Fruit fly (Drosophila melanogaster): ENCODE results near the gene CG7560.

CG7560 gene

DNA sequence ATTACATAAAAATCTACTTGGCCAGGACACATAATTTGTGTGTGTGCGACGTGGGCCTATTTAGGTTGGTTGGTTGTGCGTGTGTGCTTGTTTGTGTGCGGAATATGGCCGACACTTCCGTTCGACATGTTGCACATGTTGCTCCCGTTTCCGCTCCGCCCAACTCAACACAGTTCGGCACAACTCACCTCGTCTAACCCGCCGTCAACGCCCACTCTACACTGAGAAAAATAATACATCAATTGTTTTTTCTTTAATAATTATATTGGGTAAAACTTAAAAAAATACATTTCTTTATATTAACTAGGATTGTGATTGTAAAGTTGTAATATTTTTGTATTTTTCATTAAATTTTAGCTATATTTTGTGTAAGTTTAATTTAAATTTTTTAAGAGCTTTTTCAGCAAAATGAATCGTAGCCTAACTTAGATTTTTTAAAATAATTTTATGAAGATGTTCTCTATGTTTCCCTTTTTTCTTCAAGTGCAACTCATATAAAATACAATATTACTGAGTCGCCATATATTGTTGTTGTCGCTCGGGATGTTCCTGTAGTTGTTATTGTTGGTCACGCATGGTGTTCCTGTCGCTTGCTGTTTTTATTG, 26.4 kb upstream of the CG7560 start (continued):
- peak; percentile 21 for TF ChIP-seq Rfx (GFP tag; IDR thresholded peaks at IDR 0.05)
- TF ChIP-seq hb (GFP tag; IDR thresholded peaks at IDR 0.05; ENCODE audit: partially characterized antibody), result no peak
- TF ChIP-seq CG1792 (GFP tag; optimal IDR thresholded peaks at IDR 0.05), result no peak
- no peak for TF ChIP-seq CG18011 (GFP tag; optimal IDR thresholded peaks at IDR 0.05)
- TF ChIP-seq CG15269 (tag; optimal IDR thresholded peaks at IDR 0.05), result peak; percentile 64
- no peak for TF ChIP-seq CG33557 (GFP tag; optimal IDR thresholded peaks at IDR 0.05)
- peak; percentile 66 for TF ChIP-seq CG14710 (tag; optimal IDR thresholded peaks at IDR 0.05)
- TF ChIP-seq CG7786 (GFP tag; optimal IDR thresholded peaks at IDR 0.05), result no peak
- TF ChIP-seq Fer2 (tag; optimal IDR thresholded peaks at IDR 0.05), result no peak
- no peak for TF ChIP-seq Dp (GFP tag; optimal IDR thresholded peaks at IDR 0.05)
- no peak for TF ChIP-seq peb (GFP tag; IDR thresholded peaks at IDR 0.05)
- no peak for TF ChIP-seq pros (GFP tag; optimal IDR thresholded peaks at IDR 0.05)
- TF ChIP-seq chinmo (GFP tag; IDR thresholded peaks at IDR 0.05; ENCODE audit: partially characterized antibody), result no peak
- no peak for TF ChIP-seq CG7963 (GFP tag; IDR thresholded peaks at IDR 0.05; ENCODE audit: partially characterized antibody)
- no peak for TF ChIP-seq bigmax (GFP tag; optimal IDR thresholded peaks at IDR 0.05)
- peak; percentile 55 for TF ChIP-seq CG15601 (tag; optimal IDR thresholded peaks at IDR 0.05)
- no peak for TF ChIP-seq CG11398 (GFP tag; optimal IDR thresholded peaks at IDR 0.05)
- TF ChIP-seq Hsf (GFP tag; optimal IDR thresholded peaks at IDR 0.05), result no peak
- TF ChIP-seq row (GFP tag; IDR thresholded peaks at IDR 0.05), result peak; percentile 46
- TF ChIP-seq Opbp (GFP tag; IDR thresholded peaks at IDR 0.05; ENCODE audit: partially characterized antibody), result no peak
- no peak for TF ChIP-seq CG9215 (GFP tag; IDR thresholded peaks at IDR 0.05)
- TF ChIP-seq esg (GFP tag; conservative IDR thresholded peaks at IDR 0.05), result 0 out of 2 replicates have a peak, but pooled peaks have one; percentile 13
- TF ChIP-seq chm (GFP tag; IDR thresholded peaks at IDR 0.05), result no peak
- TF ChIP-seq Gug (GFP tag; IDR thresholded peaks at IDR 0.05), result no peak
- TF ChIP-seq Dad (GFP tag; optimal IDR thresholded peaks at IDR 0.05), result no peak
- TF ChIP-seq trh (GFP tag; optimal IDR thresholded peaks at IDR 0.05), result peak; percentile 5
- TF ChIP-seq wek (GFP tag; optimal IDR thresholded peaks at IDR 0.05), result no peak
- no peak for TF ChIP-seq BEAF-32 (GFP tag; optimal IDR thresholded peaks at IDR 0.05)
- TF ChIP-seq unc-4 (GFP tag; IDR thresholded peaks at IDR 0.05; ENCODE audit: partially characterized antibody), result no peak
- no peak for TF ChIP-seq nom (GFP tag; optimal IDR thresholded peaks at IDR 0.05)
- TF ChIP-seq Lpt (GFP tag; optimal IDR thresholded peaks at IDR 0.05), result no peak
- peak; percentile 63; the same call in 2 of the 3 replicates for TF ChIP-seq CG11695 (GFP tag; IDR thresholded peaks at IDR 0.05)
- peak; percentile 48 for TF ChIP-seq bcd (GFP tag; optimal IDR thresholded peaks at IDR 0.05)
- peak; percentile 41 for TF ChIP-seq CG18619 (GFP tag; optimal IDR thresholded peaks at IDR 0.05)
- no peak for TF ChIP-seq zen (tag; optimal IDR thresholded peaks at IDR 0.05)
- peak; percentile 67 for TF ChIP-seq nmo (GFP tag; optimal IDR thresholded peaks at IDR 0.05)
- no peak for TF ChIP-seq CG42726 (GFP tag; IDR thresholded peaks at IDR 0.05; ENCODE audit: partially characterized antibody)
- peak; percentile 46 for TF ChIP-seq gcm (GFP tag; optimal IDR thresholded peaks at IDR 0.05)
- TF ChIP-seq CG16863 (GFP tag; optimal IDR thresholded peaks at IDR 0.05), result no peak
- no peak for TF ChIP-seq pho (GFP tag; optimal IDR thresholded peaks at IDR 0.05)
- TF ChIP-seq CG6813 (GFP tag; optimal IDR thresholded peaks at IDR 0.05), result peak; percentile 5
- no peak for TF ChIP-seq exex (tag; optimal IDR thresholded peaks at IDR 0.05)
- peak; percentile 79 for TF ChIP-seq CG17361 (GFP tag; IDR thresholded peaks at IDR 0.05)
- no peak for TF ChIP-seq CG1603 (tag; optimal IDR thresholded peaks at IDR 0.05)
- no peak for TF ChIP-seq crp (GFP tag; optimal IDR thresholded peaks at IDR 0.05)
- TF ChIP-seq CG12236 (GFP tag; optimal IDR thresholded peaks at IDR 0.05), result no peak
- TF ChIP-seq dati (GFP tag; IDR thresholded peaks at IDR 0.05), result no peak
- no peak for TF ChIP-seq CG11696 (GFP tag; IDR thresholded peaks at IDR 0.05)
- TF ChIP-seq CG12769 (tag; optimal IDR thresholded peaks at IDR 0.05), result no peak
